Fruit fly (Drosophila melanogaster) whole organism, prepupa: ENCODE measurements around the gene CG14420.

Source experiments
- CG3919 ChIP-seq: fragments of 200-800 bp; sonication (Bioruptor generic); optimal IDR thresholded peaks from 3 replicates; lab custom pipeline; 2016; ENCODE audit warnings: missing biosample characterization, missing genetic modification characterization
- Met ChIP-seq: fragments of 200-800 bp; sonication (Bioruptor generic); optimal IDR thresholded peaks from 3 replicates; lab custom pipeline; 2016; ENCODE audit warnings: missing biosample characterization, missing genetic modification characterization
- Sox102F ChIP-seq: fragments of 200-800 bp; sonication (Bioruptor generic); optimal IDR thresholded peaks from 2 replicates; lab custom pipeline; 2016; ENCODE audit warnings: missing biosample characterization, mild to moderate bottlenecking, missing genetic modification characterization

dm6 chrX:2914091-2914490 lies 24.6 kb upstream of the CG14420 start:
- TF ChIP-seq CG3919 (GFP tag; lab: Kevin White, UChicago) (no peak), Sox102F (GFP tag; lab: Kevin White, UChicago) (no peak), Met (GFP tag; lab: Kevin White, UChicago) (no peak)
